Worm (Caenorhabditis elegans): Measurements from ENCODE around the gene str-93.

The str-93 gene

ce11 chrV:17668531-17668930 is 4.7 kb downstream of the str-93 start, which contains the start of gene str-89:
Gene str-89, plus strand, starts transcription at chrV:17668831.
- TF ChIP-seq pha-4 (GFP tag; IDR thresholded peaks at IDR 0.05) (no peak), pha-4 (tag; optimal IDR thresholded peaks at IDR 0.05) (no peak), mxl-3 (GFP tag; optimal IDR thresholded peaks at IDR 0.05) (no peak), lir-3 (tag; optimal IDR thresholded peaks at IDR 0.05) (no peak), tra-1 (GFP tag; IDR thresholded peaks at IDR 0.05) (no peak), cey-2 (tag; optimal IDR thresholded peaks at IDR 0.05; ENCODE audit: borderline replicate concordance, insufficient read depth) (no peak), dve-1 (tag; optimal IDR thresholded peaks at IDR 0.05; ENCODE audit: insufficient read depth) (no peak), ZK546.5 (tag; optimal IDR thresholded peaks at IDR 0.05) (no peak), fos-1 (tag; optimal IDR thresholded peaks at IDR 0.05) (no peak), dmd-8 (GFP tag; IDR thresholded peaks at IDR 0.05) (no peak), Y105C5A.15 (GFP tag; IDR thresholded peaks at IDR 0.05) (no peak), daf-16 (GFP tag; optimal IDR thresholded peaks at IDR 0.05) (no peak), daf-16 (tag; optimal IDR thresholded peaks at IDR 0.05) (no peak), madf-9 (GFP tag; conservative IDR thresholded peaks at IDR 0.05) (no peak), ama-1 (optimal IDR thresholded peaks at IDR 0.05) (no peak), ceh-62 (tag; optimal IDR thresholded peaks at IDR 0.05) (no peak), zip-2 (tag; optimal IDR thresholded peaks at IDR 0.05) (no peak), ZK337.2 (GFP tag; IDR thresholded peaks at IDR 0.05) (no peak)

ce11 chrV:17667676-17668075 is 5.6 kb downstream of the str-93 start, which contains the start of gene F59A1.12:
Gene F59A1.12, minus strand, starts transcription at chrV:17667776.
- no peak for TF ChIP-seq ceh-44 (GFP tag; IDR thresholded peaks at IDR 0.05)
- TF ChIP-seq zip-2 (tag; optimal IDR thresholded peaks at IDR 0.05) = no peak
- no peak for TF ChIP-seq lsy-2 (tag; optimal IDR thresholded peaks at IDR 0.05)
- no peak for TF ChIP-seq lin-29 (GFP tag; IDR thresholded peaks at IDR 0.05)
- no peak for TF ChIP-seq ctbp-1 (GFP tag; IDR thresholded peaks at IDR 0.05)
- TF ChIP-seq aly-2 (tag; optimal IDR thresholded peaks at IDR 0.05) = no peak
- no peak for TF ChIP-seq ceh-20 (GFP tag; IDR thresholded peaks at IDR 0.05)
- no peak for TF ChIP-seq D1046.2 (GFP tag; IDR thresholded peaks at IDR 0.05)
- no peak for TF ChIP-seq unc-39 (tag; optimal IDR thresholded peaks at IDR 0.05)
- no peak for TF ChIP-seq madf-5 (GFP tag; IDR thresholded peaks at IDR 0.05)

ce11 chrV:17665906-17666305 is 7.3 kb downstream of the str-93 start, which contains the start of gene F59A1.11:
Gene F59A1.11, minus strand, starts transcription at chrV:17666006.
- TF ChIP-seq T20F7.1 (GFP tag; optimal IDR thresholded peaks at IDR 0.05) (no peak), nhr-111 (GFP tag; optimal IDR thresholded peaks at IDR 0.05) (no peak), F37D6.2 (tag; optimal IDR thresholded peaks at IDR 0.05) (no peak), Y48G9A.11 (GFP tag; IDR thresholded peaks at IDR 0.05) (no peak), mdt-29 (GFP tag; IDR thresholded peaks at IDR 0.05) (no peak), unc-130 (GFP tag; optimal IDR thresholded peaks at IDR 0.05) (no peak), dmd-9 (GFP tag; IDR thresholded peaks at IDR 0.05) (no peak), ceh-28 (tag; optimal IDR thresholded peaks at IDR 0.05) (no peak), mep-1 (tag; optimal IDR thresholded peaks at IDR 0.05) (no peak), F44E2.7 (GFP tag; IDR thresholded peaks at IDR 0.05) (no peak), mxl-3 (GFP tag; optimal IDR thresholded peaks at IDR 0.05) (no peak), snpc-1.2 (GFP tag; IDR thresholded peaks at IDR 0.05) (no peak), nhr-77 (tag; optimal IDR thresholded peaks at IDR 0.05) (no peak), spr-3 (GFP tag; optimal IDR thresholded peaks at IDR 0.05) (no peak), Y75B8A.6 (GFP tag; IDR thresholded peaks at IDR 0.05) (no peak), attf-4 (tag; optimal IDR thresholded peaks at IDR 0.05) (no peak)
